Worm (Caenorhabditis elegans) whole organism, young adult: ENCODE measurements around the gene F27B10.1.

Experiments used
- B0336.3 ChIP-seq: fragments of 200-800 bp; sonication (Bioruptor generic); IDR thresholded peaks from 2 replicates; pipeline ENCODE4 v1.3.6; 2022; ENCODE audit warnings: missing genetic modification characterization, missing compliant biosample characterization
- C06A6.2 ChIP-seq: fragments of 200-800 bp; sonication (Bioruptor generic); conservative IDR thresholded peaks from 2 replicates; pipeline ENCODE4 v1.3.6; 2022; ENCODE audit warnings: missing genetic modification characterization, missing compliant biosample characterization
- F23B12.7 ChIP-seq: sonication (generic microtip); optimal IDR thresholded peaks from 2 replicates; lab custom pipeline; 2017; ENCODE audit warnings: missing genetic modification characterization, mild to moderate bottlenecking, missing compliant biosample characterization, antibody characterized with exemption, moderate library complexity; ENCODE audit not compliant: insufficient read depth
- F33H1.4 ChIP-seq: fragments of 200-800 bp; sonication (Bioruptor generic); IDR thresholded peaks from 2 replicates; pipeline ENCODE4 v1.3.6; 2022; ENCODE audit warnings: missing genetic modification reagents, missing genetic modification characterization, missing compliant biosample characterization
- K11D2.4 ChIP-seq: fragments of 200-800 bp; sonication (Bioruptor generic); IDR thresholded peaks from 2 replicates; pipeline ENCODE4 v1.3.6; 2022; ENCODE audit warnings: missing genetic modification reagents, missing genetic modification characterization, missing compliant biosample characterization
- K12H6.12 ChIP-seq: fragments of 200-800 bp; sonication (Bioruptor generic); optimal IDR thresholded peaks from 2 replicates; lab custom pipeline; 2018; ENCODE audit warnings: mild to moderate bottlenecking, missing genetic modification characterization, missing compliant biosample characterization
- Y53G8AR.9 ChIP-seq: fragments of 200-800 bp; sonication (Bioruptor generic); conservative IDR thresholded peaks from 2 replicates; pipeline ENCODE4 v1.3.6; 2022; ENCODE audit warnings: missing genetic modification reagents, missing genetic modification characterization, missing compliant biosample characterization
- Y67H2A.10 ChIP-seq: fragments of 200-800 bp; sonication (Bioruptor generic); conservative IDR thresholded peaks from 2 replicates; pipeline ENCODE4 v1.3.6; 2022; ENCODE audit warnings: missing genetic modification reagents, missing genetic modification characterization, missing compliant biosample characterization
- ZK185.1 ChIP-seq: sonication (generic microtip); optimal IDR thresholded peaks from 2 replicates; lab custom pipeline; 2016; ENCODE audit warnings: mild to moderate bottlenecking, missing genetic modification characterization, missing compliant biosample characterization; ENCODE audit not compliant: poor library complexity, severe bottlenecking
- aptf-2 ChIP-seq: fragments of 200-800 bp; sonication (Bioruptor generic); conservative IDR thresholded peaks from 2 replicates; pipeline ENCODE4 v1.3.6; 2022; ENCODE audit warnings: missing genetic modification reagents, missing genetic modification characterization, missing compliant biosample characterization
- aptf-3 ChIP-seq: fragments of 200-800 bp; sonication (Bioruptor generic); IDR thresholded peaks from 2 replicates; pipeline ENCODE4 v1.3.6; 2022; ENCODE audit warnings: missing genetic modification characterization, missing compliant biosample characterization
- athp-1 ChIP-seq: sonication (generic microtip); optimal IDR thresholded peaks from 2 replicates; lab custom pipeline; 2017; ENCODE audit warnings: mild to moderate bottlenecking, missing genetic modification characterization, missing compliant biosample characterization
- ccch-3 ChIP-seq: fragments of 200-800 bp; sonication (Bioruptor generic); optimal IDR thresholded peaks from 2 replicates; lab custom pipeline; 2018; ENCODE audit warnings: mild to moderate bottlenecking, missing genetic modification characterization, missing compliant biosample characterization
- ceh-100 ChIP-seq: fragments of 200-800 bp; sonication (Bioruptor generic); IDR thresholded peaks from 2 replicates; pipeline ENCODE4 v1.3.6; 2022; ENCODE audit warnings: missing genetic modification reagents, missing genetic modification characterization, missing compliant biosample characterization
- ceh-79 ChIP-seq: sonication (generic microtip); optimal IDR thresholded peaks from 2 replicates; lab custom pipeline; 2017; ENCODE audit warnings: mild to moderate bottlenecking, missing genetic modification characterization, missing compliant biosample characterization
- die-1 ChIP-seq: sonication (generic microtip); optimal IDR thresholded peaks from 2 replicates; lab custom pipeline; 2016; ENCODE audit warnings: missing genotype, mild to moderate bottlenecking, missing genetic modification characterization, missing compliant biosample characterization
- dox-1 ChIP-seq: fragments of 200-800 bp; sonication (Bioruptor generic); IDR thresholded peaks from 2 replicates; pipeline ENCODE4 v1.3.6; 2022; ENCODE audit warnings: missing genetic modification reagents, missing genetic modification characterization, missing compliant biosample characterization
- dpl-1 ChIP-seq: fragments of 150-350 bp; optimal IDR thresholded peaks from 2 replicates; lab custom pipeline; 2014; ENCODE audit warnings: missing biosample characterization, missing genetic modification reagents, missing genetic modification characterization
- efl-1 ChIP-seq: fragments of 150-350 bp; optimal IDR thresholded peaks from 2 replicates; lab custom pipeline; 2014; ENCODE audit warnings: missing biosample characterization, missing genetic modification reagents, missing genetic modification characterization
- egl-44 ChIP-seq: fragments of 200-800 bp; sonication (Bioruptor generic); IDR thresholded peaks from 2 replicates; pipeline ENCODE4 v1.3.6; 2022; ENCODE audit warnings: missing genetic modification reagents, missing genetic modification characterization, missing compliant biosample characterization
- gei-17 ChIP-seq: fragments of 200-800 bp; sonication (Bioruptor generic); optimal IDR thresholded peaks from 2 replicates; lab custom pipeline; 2018; ENCODE audit warnings: mild to moderate bottlenecking, missing genetic modification characterization, missing compliant biosample characterization
- him-1 ChIP-seq: sonication (generic microtip); optimal IDR thresholded peaks from 2 replicates; lab custom pipeline; 2016; ENCODE audit warnings: missing genotype, missing genetic modification reagents, missing genetic modification characterization, missing compliant biosample characterization
- hmg-1.2 ChIP-seq: fragments of 200-800 bp; sonication (Bioruptor generic); IDR thresholded peaks from 2 replicates; pipeline ENCODE4 v1.3.6; 2022; ENCODE audit warnings: missing genetic modification reagents, missing genetic modification characterization, missing compliant biosample characterization
- lag-1 ChIP-seq: fragments of 200-800 bp; sonication (Bioruptor generic); IDR thresholded peaks from 2 replicates; pipeline ENCODE4 v1.3.6; 2022; ENCODE audit warnings: missing genetic modification reagents, missing genetic modification characterization, missing compliant biosample characterization
- let-526 ChIP-seq: fragments of 200-800 bp; sonication (Bioruptor generic); IDR thresholded peaks from 2 replicates; pipeline ENCODE4 v1.3.6; 2022; ENCODE audit warnings: missing genetic modification reagents, missing genetic modification characterization, missing compliant biosample characterization
- let-607 ChIP-seq, 2 experiments: fragments of 200-800 bp in 1 of 2; sonication (Bioruptor generic) in 1 of 2; sonication (generic microtip) in 1 of 2; optimal IDR thresholded peaks; 2 replicates each; lab custom pipeline; 2016 to 2018; ENCODE audit warnings: mild to moderate bottlenecking in 2 of 2, missing compliant biosample characterization in 2 of 2, missing genetic modification characterization in 2 of 2, moderate library complexity in 2 of 2, missing genotype in 1 of 2
- lin-26 ChIP-seq: fragments of 200-800 bp; sonication (Bioruptor generic); IDR thresholded peaks from 2 replicates; pipeline ENCODE4 v1.3.6; 2022; ENCODE audit warnings: missing genetic modification reagents, missing genetic modification characterization, missing compliant biosample characterization
- lin-35 ChIP-seq, 3 experiments: fragments of 150-350 bp in 2 of 3; sonication (generic microtip) in 1 of 3; optimal IDR thresholded peaks; 2 replicates each; lab custom pipeline; 2014 to 2018; ENCODE audit warnings: missing biosample characterization in 3 of 3, missing genetic modification characterization in 3 of 3, missing genetic modification reagents in 3 of 3
- lin-54 ChIP-seq: fragments of 200-800 bp; sonication (Bioruptor generic); optimal IDR thresholded peaks from 2 replicates; lab custom pipeline; 2018; ENCODE audit warnings: mild to moderate bottlenecking, missing genetic modification characterization, missing compliant biosample characterization
- lir-1 ChIP-seq: fragments of 200-800 bp; sonication (Bioruptor generic); conservative IDR thresholded peaks from 2 replicates; pipeline ENCODE4 v1.3.6; 2022; ENCODE audit warnings: missing genetic modification reagents, missing genetic modification characterization, missing compliant biosample characterization
- lsl-1 ChIP-seq: fragments of 200-800 bp; sonication (Bioruptor generic); optimal IDR thresholded peaks from 2 replicates; lab custom pipeline; 2018; ENCODE audit warnings: mild to moderate bottlenecking, missing genetic modification characterization, moderate library complexity, missing compliant biosample characterization
- madf-10 ChIP-seq: sonication (generic microtip); optimal IDR thresholded peaks from 2 replicates; lab custom pipeline; 2016; ENCODE audit warnings: mild to moderate bottlenecking, missing genetic modification characterization, missing compliant biosample characterization
- mcd-1 ChIP-seq: fragments of 200-800 bp; sonication (Bioruptor generic); IDR thresholded peaks from 2 replicates; pipeline ENCODE4 v1.3.6; 2022; ENCODE audit warnings: missing genetic modification reagents, missing genetic modification characterization, missing compliant biosample characterization
- mel-28 ChIP-seq: sonication (generic microtip); optimal IDR thresholded peaks from 2 replicates; lab custom pipeline; 2016; ENCODE audit warnings: borderline replicate concordance, mild to moderate bottlenecking, missing genetic modification characterization, missing compliant biosample characterization
- nfyb-1 ChIP-seq: fragments of 200-800 bp; sonication (Bioruptor generic); IDR thresholded peaks from 2 replicates; pipeline ENCODE4 v1.3.6; 2022; ENCODE audit warnings: missing genetic modification reagents, missing genetic modification characterization, missing compliant biosample characterization
- nhr-120 ChIP-seq: fragments of 200-800 bp; sonication (Bioruptor generic); IDR thresholded peaks from 2 replicates; pipeline ENCODE4 v1.3.6; 2022; ENCODE audit warnings: missing genetic modification characterization, missing compliant biosample characterization
- nhr-80 ChIP-seq: sonication (generic microtip); optimal IDR thresholded peaks from 2 replicates; lab custom pipeline; 2016; ENCODE audit warnings: missing genetic modification characterization, missing compliant biosample characterization
- pbrm-1 ChIP-seq: fragments of 200-800 bp; sonication (Bioruptor generic); IDR thresholded peaks from 2 replicates; pipeline ENCODE4 v1.3.6; 2022; ENCODE audit warnings: missing genetic modification reagents, missing genetic modification characterization, missing compliant biosample characterization
- repo-1 ChIP-seq: sonication (generic microtip); optimal IDR thresholded peaks from 2 replicates; lab custom pipeline; 2017; ENCODE audit warnings: mild to moderate bottlenecking, missing genetic modification characterization, missing compliant biosample characterization
- snpc-1.3 ChIP-seq: sonication (generic microtip); optimal IDR thresholded peaks from 2 replicates; lab custom pipeline; 2017; ENCODE audit warnings: missing genetic modification characterization, mild to moderate bottlenecking, missing compliant biosample characterization, antibody characterized with exemption, moderate library complexity, missing genotype, missing genetic modification reagents; ENCODE audit not compliant: insufficient read depth
- snpc-3.4 ChIP-seq: sonication (generic microtip); optimal IDR thresholded peaks from 2 replicates; lab custom pipeline; 2017; ENCODE audit warnings: missing genetic modification characterization, mild to moderate bottlenecking, missing compliant biosample characterization, antibody characterized with exemption, moderate library complexity, missing genotype, missing genetic modification reagents
- tbp1 ChIP-seq: fragments of 200-800 bp; sonication (Bioruptor generic); optimal IDR thresholded peaks from 2 replicates; lab custom pipeline; 2018; ENCODE audit warnings: mild to moderate bottlenecking, missing genetic modification characterization, missing compliant biosample characterization
- xnd-1 ChIP-seq: sonication (generic microtip); optimal IDR thresholded peaks from 2 replicates; lab custom pipeline; 2016; ENCODE audit warnings: missing genotype, missing genetic modification reagents, missing genetic modification characterization, missing compliant biosample characterization
- zfh-2 ChIP-seq: fragments of 200-800 bp; sonication (Bioruptor generic); conservative IDR thresholded peaks from 2 replicates; pipeline ENCODE4 v1.3.6; 2022; ENCODE audit warnings: missing genetic modification reagents, missing genetic modification characterization, missing compliant biosample characterization
- ztf-18 ChIP-seq: sonication (generic microtip); optimal IDR thresholded peaks from 2 replicates; lab custom pipeline; 2016; ENCODE audit warnings: missing genotype, mild to moderate bottlenecking, missing genetic modification characterization, missing compliant biosample characterization
- ztf-26 ChIP-seq: sonication (generic microtip); optimal IDR thresholded peaks from 2 replicates; lab custom pipeline; 2017; ENCODE audit warnings: missing genetic modification characterization, missing compliant biosample characterization
- ztf-28 ChIP-seq: fragments of 200-800 bp; sonication (Bioruptor generic); IDR thresholded peaks from 2 replicates; pipeline ENCODE4 v1.3.6; 2022; ENCODE audit warnings: missing genetic modification reagents, missing genetic modification characterization, missing compliant biosample characterization

Gene F27B10.1

DNA sequence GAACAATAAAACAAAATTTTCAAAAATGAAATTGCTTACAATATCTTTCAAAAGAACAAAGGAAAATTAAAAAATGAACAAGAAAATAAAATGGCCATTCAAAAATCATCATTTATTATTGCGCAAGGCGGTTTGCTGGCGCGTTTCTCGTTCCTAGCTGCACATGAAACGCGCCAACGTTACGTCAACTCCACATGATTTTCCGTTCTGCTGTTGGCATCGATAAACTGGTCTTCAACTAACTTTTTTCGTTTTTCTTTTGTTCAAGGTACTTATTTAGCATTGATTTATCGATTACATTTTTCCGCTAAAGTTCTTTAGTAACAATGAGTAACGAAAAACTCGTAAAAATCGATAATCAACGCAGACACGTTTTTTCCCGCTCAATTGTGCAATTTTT, 12.0 kb upstream of the F27B10.1 start, which contains the start of the genes Y57E12AL.6 and Y57E12AL.1:
Gene Y57E12AL.6, minus strand, starts transcription at position 75 of the 400 bp plus-strand sequence.
Gene Y57E12AL.1, plus strand, starts transcription at position 135 of the 400 bp plus-strand sequence.
- TF ChIP-seq lin-26 (no peak), madf-10 (peak; percentile 49), ceh-100 (GFP tag; lab: Robert Waterston, UW) (0 out of 2 replicates have a peak, but pooled peaks have one; percentile 11), Y67H2A.10 (0 out of 2 replicates have a peak, but pooled peaks have one; percentile 19), repo-1 (tag; lab: Kevin White, UChicago) (peak; percentile 48), pbrm-1 (GFP tag; lab: Robert Waterston, UW) (peak; percentile 46; the same call in 1 of the 2 replicates), mel-28 (tag; lab: Kevin White, UChicago) (peak; percentile 16), gei-17 (GFP tag; lab: Kevin White, UChicago) (peak; percentile 35), F33H1.4 (GFP tag; lab: Robert Waterston, UW) (peak; percentile 55; the same call in 1 of the 2 replicates), ztf-18 (peak; percentile 98), athp-1 (tag; lab: Kevin White, UChicago) (peak; percentile 33), dpl-1 (GFP tag; lab: Kevin White, UChicago) (peak; percentile 45), ztf-28 (no peak), him-1 (tag; lab: Kevin White, UChicago) (no peak), nfyb-1 (GFP tag; lab: Robert Waterston, UW) (0 out of 2 replicates have a peak, but pooled peaks have one; percentile 38), tbp1 (GFP tag; lab: Kevin White, UChicago) (peak; percentile 46), die-1 (tag; lab: Kevin White, UChicago) (peak; percentile 44), ZK185.1 (peak; percentile 78), let-526 (no peak), egl-44 (GFP tag; lab: Robert Waterston, UW) (no peak), hmg-1.2 (peak; percentile 43; the same call in 1 of the 2 replicates), efl-1 (GFP tag; lab: Kevin White, UChicago) (peak; percentile 55), xnd-1 (tag; lab: Kevin White, UChicago) (peak; percentile 22), let-607 (tag; optimal IDR thresholded peaks at IDR 0.05; lab: Kevin White, UChicago) (peak; percentile 33 to 82), K11D2.4 (GFP tag; lab: Robert Waterston, UW) (peak; percentile 78), lin-54 (GFP tag; lab: Kevin White, UChicago) (peak; percentile 82), Y53G8AR.9 (GFP tag; lab: Robert Waterston, UW) (peak; percentile 70; the same call in 1 of the 2 replicates), B0336.3 (GFP tag; lab: Robert Waterston, UW) (peak; percentile 65; the same call in 1 of the 2 replicates), nhr-120 (no peak), ztf-26 (tag; lab: Kevin White, UChicago) (peak; percentile 55), snpc-3.4 (peak; percentile 89), lsl-1 (GFP tag; lab: Kevin White, UChicago) (peak; percentile 56), aptf-3 (no peak), dox-1 (GFP tag; lab: Robert Waterston, UW) (peak; percentile 87), snpc-1.3 (tag; lab: Kevin White, UChicago) (peak; percentile 25), F23B12.7 (tag; lab: Kevin White, UChicago) (peak; percentile 58), ceh-79 (tag; lab: Kevin White, UChicago) (no peak), nhr-80 (tag; lab: Kevin White, UChicago) (peak; percentile 63), lin-35 (GFP tag; optimal IDR thresholded peaks at IDR 0.05; lab: Kevin White, UChicago) (peak; percentile 54 to 81 (median 55)), C06A6.2 (0 out of 2 replicates have a peak, but pooled peaks have one; percentile 45), ccch-3 (GFP tag; lab: Kevin White, UChicago) (no peak), mcd-1 (peak; percentile 80), K12H6.12 (tag; lab: Kevin White, UChicago) (peak; percentile 52), zfh-2 (GFP tag; lab: Robert Waterston, UW) (0 out of 2 replicates have a peak, but pooled peaks have one; percentile 15), lir-1 (GFP tag; lab: Robert Waterston, UW) (0 out of 2 replicates have a peak, but pooled peaks have one; percentile 24), aptf-2 (no peak), lag-1 (GFP tag; lab: Robert Waterston, UW) (no peak)
